Fruit fly (Drosophila melanogaster): ENCODE results near the gene CG43233.
A peak's percentile ranks its signal among the peaks of the same experiment; 100 is the strongest.

Gene CG43233

DNA sequence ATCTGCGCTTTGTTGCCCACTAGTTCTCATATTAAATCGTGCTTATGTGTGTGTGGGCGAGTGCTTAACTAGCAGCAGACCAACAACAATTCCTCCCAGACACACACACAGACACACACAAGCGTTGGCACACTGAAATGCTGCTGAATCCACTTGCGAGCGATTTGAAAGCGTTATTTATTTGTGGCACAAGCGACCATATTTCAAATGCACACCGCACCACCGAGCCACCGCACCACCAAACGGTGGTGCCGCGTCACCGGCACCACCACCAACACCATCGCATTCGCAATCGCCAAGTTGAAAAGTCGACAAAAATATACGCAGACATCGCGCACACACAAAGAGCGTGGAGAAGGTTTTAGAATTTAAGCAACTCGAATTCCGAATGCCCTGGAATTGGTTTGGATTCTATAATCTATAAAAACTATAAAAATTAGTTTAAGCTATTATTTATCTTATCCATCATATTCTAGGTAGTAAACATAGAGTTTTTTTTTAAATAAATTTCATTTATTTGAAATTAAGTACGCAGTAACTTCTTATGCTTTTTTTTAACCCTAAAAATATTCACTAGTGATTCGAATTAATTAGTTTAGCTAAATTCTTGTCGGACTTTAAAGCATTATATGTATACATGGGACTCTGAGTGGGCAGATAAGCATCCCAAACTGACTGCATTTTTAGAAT lies 5.5 kb upstream of the CG43233 start (continued):
- TF ChIP-seq CG9139 (GFP tag; optimal IDR thresholded peaks at IDR 0.05), result no peak
- peak; percentile 53 for TF ChIP-seq CG10631 (GFP tag; optimal IDR thresholded peaks at IDR 0.05)
- TF ChIP-seq Met (GFP tag; optimal IDR thresholded peaks at IDR 0.05), result no peak
- TF ChIP-seq fkh (GFP tag; optimal IDR thresholded peaks at IDR 0.05), result no peak
- no peak for TF ChIP-seq vri (GFP tag; optimal IDR thresholded peaks at IDR 0.05)
- TF ChIP-seq Hr4 (GFP tag; optimal IDR thresholded peaks at IDR 0.05), result peak; percentile 34
- TF ChIP-seq fd85E (GFP tag; optimal IDR thresholded peaks at IDR 0.05), result no peak
- TF ChIP-seq salr (GFP tag; optimal IDR thresholded peaks at IDR 0.05), result peak in 1 of 2 experiments; percentile 40
- TF ChIP-seq cyc (GFP tag; optimal IDR thresholded peaks at IDR 0.05), result no peak
- no peak for TF ChIP-seq Sox15 (GFP tag; optimal IDR thresholded peaks at IDR 0.05)
- no peak for TF ChIP-seq CG11762 (GFP tag; optimal IDR thresholded peaks at IDR 0.05; ENCODE audit: insufficient read depth)
- peak; percentile 34 for TF ChIP-seq CG4318 (GFP tag; optimal IDR thresholded peaks at IDR 0.05)
- no peak for TF ChIP-seq CG34406 (GFP tag; optimal IDR thresholded peaks at IDR 0.05)
- no peak for TF ChIP-seq CG6276 (GFP tag; optimal IDR thresholded peaks at IDR 0.05)
- TF ChIP-seq CG6854 (GFP tag; optimal IDR thresholded peaks at IDR 0.05), result no peak
- TF ChIP-seq Eip93F (GFP tag; optimal IDR thresholded peaks at IDR 0.05), result no peak
- TF ChIP-seq CG6163 (GFP tag; IDR thresholded peaks at IDR 0.05), result no peak
- peak; percentile 28 for TF ChIP-seq pdm3 (GFP tag; optimal IDR thresholded peaks at IDR 0.05)
- peak; percentile 69 for TF ChIP-seq CG8119 (GFP tag; IDR thresholded peaks at IDR 0.05)
- TF ChIP-seq ss (GFP tag; optimal IDR thresholded peaks at IDR 0.05), result no peak
- TF ChIP-seq acj6 (GFP tag; optimal IDR thresholded peaks at IDR 0.05), result peak; percentile 26
- peak; percentile 8 for TF ChIP-seq Lpt (GFP tag; optimal IDR thresholded peaks at IDR 0.05)
- TF ChIP-seq spab (GFP tag; optimal IDR thresholded peaks at IDR 0.05), result no peak

DNA sequence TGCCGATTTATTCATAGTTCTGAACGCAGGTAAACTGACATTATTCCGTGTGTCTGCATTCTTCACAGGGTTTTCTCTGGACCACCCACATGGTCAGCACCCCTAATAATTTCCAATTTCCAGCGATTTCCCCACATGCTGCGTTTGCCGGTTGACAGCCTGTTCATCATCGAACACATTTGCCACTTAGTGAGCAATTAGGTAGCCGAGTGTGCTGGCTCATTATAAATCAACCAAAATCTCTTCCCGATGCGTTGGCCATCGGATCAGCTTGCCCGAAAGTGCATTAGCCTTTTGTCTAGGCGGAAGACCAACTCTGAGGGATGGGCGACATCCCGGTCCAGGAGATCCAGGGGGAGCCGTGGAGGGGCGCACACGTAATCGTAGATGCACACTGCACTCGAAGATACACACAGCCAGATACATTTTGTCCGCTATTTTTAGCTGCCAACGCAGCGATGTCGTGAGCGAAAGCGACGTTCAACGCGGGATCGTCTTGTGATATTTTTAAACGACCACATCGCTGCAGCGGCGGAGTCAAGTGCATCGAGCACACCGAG lies 3.6 kb upstream of the CG43233 start:
- TF ChIP-seq Eip78C (GFP tag), result peak; percentile 17
- no peak for TF ChIP-seq pdm3 (GFP tag; optimal IDR thresholded peaks at IDR 0.05)
- TF ChIP-seq CG3919 (GFP tag; optimal IDR thresholded peaks at IDR 0.05), result peak; percentile 20
- peak; percentile 56 for TF ChIP-seq Lpt (GFP tag; optimal IDR thresholded peaks at IDR 0.05)
- 0 out of 3 replicates have a peak, but pooled peaks have one; percentile 18 for TF ChIP-seq CG6163 (GFP tag; IDR thresholded peaks at IDR 0.05)
- TF ChIP-seq Gug (GFP tag; IDR thresholded peaks at IDR 0.05), result no peak

DNA sequence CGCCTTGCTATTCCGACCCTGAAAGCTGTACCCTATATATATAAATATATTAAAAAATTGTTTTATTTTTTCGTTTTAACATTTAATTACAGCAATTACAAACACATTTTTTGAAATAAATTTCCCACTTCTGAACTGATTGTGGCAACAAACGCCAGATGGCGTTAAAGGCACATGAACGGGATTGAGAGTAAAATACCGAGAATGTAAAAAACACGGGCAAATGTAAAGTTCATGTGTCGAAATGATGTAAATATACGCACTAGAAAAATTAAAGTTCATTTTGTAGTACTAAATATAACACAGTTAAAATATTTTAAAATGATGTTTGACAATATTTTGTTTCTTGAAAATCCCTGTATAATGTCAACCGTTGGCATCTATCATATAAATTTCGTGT lies 8.8 kb downstream of the CG43233 start:
- no peak for TF ChIP-seq Ets96B (tag; optimal IDR thresholded peaks at IDR 0.05)
- no peak for TF ChIP-seq achi (GFP tag; optimal IDR thresholded peaks at IDR 0.05)
- TF ChIP-seq Hr38 (GFP tag; optimal IDR thresholded peaks at IDR 0.05), result no peak
- peak; percentile 15 for TF ChIP-seq dac (GFP tag; optimal IDR thresholded peaks at IDR 0.05)
- no peak for TF ChIP-seq lz (GFP tag; optimal IDR thresholded peaks at IDR 0.05)
- TF ChIP-seq esn (GFP tag; optimal IDR thresholded peaks at IDR 0.05), result no peak
- TF ChIP-seq ss (GFP tag; optimal IDR thresholded peaks at IDR 0.05), result no peak
- TF ChIP-seq CG11902 (GFP tag; optimal IDR thresholded peaks at IDR 0.05), result no peak
- TF ChIP-seq Gug (GFP tag; IDR thresholded peaks at IDR 0.05), result no peak
- peak; percentile 12 for TF ChIP-seq Hr39 (GFP tag; optimal IDR thresholded peaks at IDR 0.05)
- no peak for TF ChIP-seq Smox (GFP tag; optimal IDR thresholded peaks at IDR 0.05)
- TF ChIP-seq CG8632 (GFP tag; optimal IDR thresholded peaks at IDR 0.05), result no peak
- no peak for TF ChIP-seq CG9139 (GFP tag; optimal IDR thresholded peaks at IDR 0.05)
- TF ChIP-seq CG4318 (GFP tag; optimal IDR thresholded peaks at IDR 0.05), result no peak
- TF ChIP-seq Eip75B (GFP tag; optimal IDR thresholded peaks at IDR 0.05), result no peak
- peak; percentile 52 for TF ChIP-seq svp (GFP tag)
- TF ChIP-seq CG1621 (tag; optimal IDR thresholded peaks at IDR 0.05), result no peak
- TF ChIP-seq CG31627 (GFP tag; optimal IDR thresholded peaks at IDR 0.05), result no peak
- peak; percentile 15 for TF ChIP-seq acj6 (GFP tag; optimal IDR thresholded peaks at IDR 0.05)
- TF ChIP-seq Sox102F (GFP tag; optimal IDR thresholded peaks at IDR 0.05), result peak; percentile 8
- no peak for TF ChIP-seq eg (GFP tag; IDR thresholded peaks at IDR 0.05)
- TF ChIP-seq CG6854 (GFP tag; optimal IDR thresholded peaks at IDR 0.05), result no peak
- no peak for TF ChIP-seq Sox15 (GFP tag; optimal IDR thresholded peaks at IDR 0.05)
- TF ChIP-seq CG6808 (GFP tag; optimal IDR thresholded peaks at IDR 0.05), result no peak
- no peak for TF ChIP-seq CG16779 (tag; optimal IDR thresholded peaks at IDR 0.05)
- TF ChIP-seq spab (GFP tag; optimal IDR thresholded peaks at IDR 0.05), result no peak
- TF ChIP-seq cyc (GFP tag; optimal IDR thresholded peaks at IDR 0.05), result peak; percentile 1
- no peak for TF ChIP-seq pdm3 (GFP tag; optimal IDR thresholded peaks at IDR 0.05)
- TF ChIP-seq net (GFP tag; optimal IDR thresholded peaks at IDR 0.05), result no peak
- TF ChIP-seq CG34406 (GFP tag; optimal IDR thresholded peaks at IDR 0.05), result no peak
- no peak for TF ChIP-seq Blimp-1 (GFP tag; optimal IDR thresholded peaks at IDR 0.05)

All from whole organism, prepupa.